Fruit fly (Drosophila melanogaster) whole organism, embryonic: Measurements from ENCODE around the gene CG10510.
A peak's percentile ranks its signal among the peaks of the same experiment; 100 is the strongest.

Source experiments
- Bgb ChIP-seq: fragments of 200-800 bp; sonication (Bioruptor generic); IDR thresholded peaks from 2 replicates; pipeline ENCODE4 v1.3.6; 2022; ENCODE audit warnings: missing biosample characterization, missing genetic modification characterization; ENCODE audit not compliant: partially characterized antibody
- Blimp-1 ChIP-seq: fragments of 200-800 bp; sonication (Bioruptor generic); optimal IDR thresholded peaks from 3 replicates; lab custom pipeline; 2018; ENCODE audit warnings: missing biosample characterization, missing genetic modification characterization, mild to moderate bottlenecking, moderate library complexity, missing genetic modification reagents
- CG10565 ChIP-seq: fragments of 200-800 bp; sonication (Bioruptor generic); optimal IDR thresholded peaks from 3 replicates; lab custom pipeline; 2016; ENCODE audit warnings: missing biosample characterization, mild to moderate bottlenecking, missing genetic modification characterization
- CG11093 ChIP-seq: fragments of 200-800 bp; sonication (Bioruptor generic); IDR thresholded peaks from 3 replicates; pipeline ENCODE4 v1.3.6; 2022; ENCODE audit warnings: missing biosample characterization, missing genetic modification characterization
- CG11456 ChIP-seq: fragments of 200-800 bp; sonication (Bioruptor generic); IDR thresholded peaks from 3 replicates; pipeline ENCODE4 v1.3.6; 2022; ENCODE audit warnings: missing biosample characterization, missing genetic modification characterization
- CG11696 ChIP-seq: fragments of 200-800 bp; sonication (Bioruptor generic); IDR thresholded peaks from 2 replicates; pipeline ENCODE4 v1.3.6; 2022; ENCODE audit warnings: missing biosample characterization, missing genetic modification characterization
- CG12659 ChIP-seq: fragments of 200-800 bp; sonication (Bioruptor generic); optimal IDR thresholded peaks from 3 replicates; lab custom pipeline; 2017; ENCODE audit warnings: mild to moderate bottlenecking, missing biosample characterization, missing genetic modification reagents, missing genetic modification characterization
- CG12769 ChIP-seq: fragments of 200-800 bp; sonication (Bioruptor generic); optimal IDR thresholded peaks from 2 replicates; lab custom pipeline; 2019; ENCODE audit warnings: missing biosample characterization, mild to moderate bottlenecking, missing genetic modification characterization, moderate library complexity
- CG15269 ChIP-seq: fragments of 200-800 bp; sonication (Bioruptor generic); optimal IDR thresholded peaks from 2 replicates; lab custom pipeline; 2018; ENCODE audit warnings: missing biosample characterization, mild to moderate bottlenecking, missing genetic modification characterization, moderate library complexity
- CG16779 ChIP-seq: fragments of 200-800 bp; sonication (Bioruptor generic); IDR thresholded peaks from 2 replicates; pipeline ENCODE4 v1.3.6; 2022; ENCODE audit warnings: missing biosample characterization, missing genetic modification characterization
- CG2199 ChIP-seq: fragments of 200-800 bp; sonication (Bioruptor generic); IDR thresholded peaks from 3 replicates; pipeline ENCODE4 v1.3.6; 2022; ENCODE audit warnings: missing biosample characterization, missing genetic modification characterization
- CG30431 ChIP-seq: fragments of 200-800 bp; sonication (Bioruptor generic); optimal IDR thresholded peaks from 2 replicates; lab custom pipeline; 2017; ENCODE audit warnings: missing biosample characterization, missing genetic modification characterization
- CG3838 ChIP-seq: fragments of 200-800 bp; sonication (Bioruptor generic); optimal IDR thresholded peaks from 3 replicates; lab custom pipeline; 2016; ENCODE audit warnings: missing biosample characterization, missing genetic modification characterization
- CG3847 ChIP-seq: fragments of 200-800 bp; sonication (Bioruptor generic); IDR thresholded peaks from 2 replicates; pipeline ENCODE4 v1.3.6; 2022; ENCODE audit warnings: missing biosample characterization, missing genetic modification characterization
- CG6254 ChIP-seq: fragments of 200-800 bp; sonication (Bioruptor generic); optimal IDR thresholded peaks from 3 replicates; lab custom pipeline; 2017; ENCODE audit warnings: mild to moderate bottlenecking, missing biosample characterization, missing genetic modification reagents, missing genetic modification characterization
- CG6765 ChIP-seq: fragments of 200-800 bp; sonication (Bioruptor generic); optimal IDR thresholded peaks from 3 replicates; lab custom pipeline; 2017; ENCODE audit warnings: missing biosample characterization, mild to moderate bottlenecking, missing genetic modification characterization
- CG6791 ChIP-seq: fragments of 200-800 bp; sonication (Bioruptor generic); IDR thresholded peaks from 3 replicates; pipeline ENCODE4 v1.3.6; 2022; ENCODE audit warnings: missing biosample characterization, missing genetic modification characterization; ENCODE audit not compliant: partially characterized antibody
- CG8478 ChIP-seq: fragments of >200 bp; optimal IDR thresholded peaks from 2 replicates; lab custom pipeline; 2018
- Drgx ChIP-seq: fragments of 200-800 bp; sonication (Bioruptor generic); IDR thresholded peaks from 2 replicates; pipeline ENCODE4 v1.3.6; 2022; ENCODE audit warnings: missing biosample characterization, missing genetic modification characterization
- Eip74EF ChIP-seq, 2 experiments: fragments of 200-800 bp in 1 of 2; fragments of >200 bp in 1 of 2; sonication (Bioruptor generic) in 1 of 2; optimal IDR thresholded peaks; 2 replicates each; lab custom pipeline; 2017 to 2019; ENCODE audit warnings: missing biosample characterization in 2 of 2, missing genetic modification characterization in 2 of 2, mild to moderate bottlenecking in 1 of 2, moderate library complexity in 1 of 2
- Elba2 ChIP-seq: fragments of 200-800 bp; sonication (Bioruptor generic); optimal IDR thresholded peaks from 3 replicates; lab custom pipeline; 2016; ENCODE audit warnings: missing biosample characterization, missing genetic modification characterization
- Nf-YB ChIP-seq: fragments of 200-800 bp; sonication (Bioruptor generic); optimal IDR thresholded peaks from 3 replicates; lab custom pipeline; 2019; ENCODE audit warnings: missing biosample characterization, mild to moderate bottlenecking, missing genetic modification characterization, moderate library complexity
- Oaz ChIP-seq: fragments of 200-800 bp; sonication (Bioruptor generic); IDR thresholded peaks from 2 replicates; pipeline ENCODE4 v1.3.6; 2022; ENCODE audit warnings: missing biosample characterization, missing genetic modification characterization
- Pdp1 ChIP-seq, 2 experiments: fragments of 200-800 bp; sonication (Bioruptor generic); optimal IDR thresholded peaks; 3 replicates each; lab custom pipeline; 2016; ENCODE audit warnings: missing biosample characterization in 2 of 2, missing genetic modification characterization in 2 of 2, mild to moderate bottlenecking in 1 of 2, moderate library complexity in 1 of 2
- Trl ChIP-seq, 3 experiments: fragments of >200 bp in 2 of 3; fragments of 200-800 bp in 1 of 3; sonication (Bioruptor generic) in 1 of 3; optimal IDR thresholded peaks; 2 replicates in 1 of 3; 3 replicates in 2 of 3; lab custom pipeline; 2016 to 2017; ENCODE audit warnings: missing biosample characterization in 1 of 3, missing genetic modification characterization in 1 of 3
- Xbp1 ChIP-seq: fragments of 200-800 bp; sonication (Bioruptor generic); optimal IDR thresholded peaks from 3 replicates; lab custom pipeline; 2016; ENCODE audit warnings: missing biosample characterization, mild to moderate bottlenecking, missing genetic modification characterization
- abd-A ChIP-seq: fragments of 200-800 bp; sonication (Bioruptor generic); optimal IDR thresholded peaks from 3 replicates; lab custom pipeline; 2019; ENCODE audit warnings: missing biosample characterization, mild to moderate bottlenecking, missing genetic modification characterization, moderate library complexity
- ac ChIP-seq: fragments of 200-800 bp; sonication (Bioruptor generic); optimal IDR thresholded peaks from 3 replicates; lab custom pipeline; 2017; ENCODE audit warnings: missing biosample characterization, mild to moderate bottlenecking, missing genetic modification characterization
- bsh ChIP-seq, 2 experiments: fragments of 200-800 bp; sonication (Bioruptor generic); optimal IDR thresholded peaks; 2 replicates each; lab custom pipeline; 2017 to 2018; ENCODE audit warnings: mild to moderate bottlenecking in 2 of 2, missing biosample characterization in 2 of 2, missing genetic modification characterization in 2 of 2, moderate library complexity in 1 of 2
- btn ChIP-seq: fragments of 200-800 bp; sonication (Bioruptor generic); optimal IDR thresholded peaks from 2 replicates; lab custom pipeline; 2016; ENCODE audit warnings: missing biosample characterization, missing genetic modification characterization
- cg ChIP-seq: fragments of 200-800 bp; sonication (Bioruptor generic); optimal IDR thresholded peaks from 3 replicates; lab custom pipeline; 2019; ENCODE audit warnings: missing biosample characterization, mild to moderate bottlenecking, missing genetic modification characterization, moderate library complexity
- ci ChIP-seq: fragments of 200-800 bp; sonication (Bioruptor generic); IDR thresholded peaks from 3 replicates; pipeline ENCODE4 v1.3.6; 2022; ENCODE audit warnings: missing biosample characterization, missing genetic modification characterization
- crol ChIP-seq: fragments of 200-800 bp; sonication (Bioruptor generic); IDR thresholded peaks from 2 replicates; pipeline ENCODE4 v1.3.6; 2022; ENCODE audit warnings: missing biosample characterization, missing genetic modification characterization
- emc ChIP-seq: fragments of 200-800 bp; sonication (Bioruptor generic); optimal IDR thresholded peaks from 2 replicates; lab custom pipeline; 2016; ENCODE audit warnings: missing biosample characterization, missing genetic modification characterization
- gsb ChIP-seq: fragments of 200-800 bp; sonication (Bioruptor generic); IDR thresholded peaks from 2 replicates; pipeline ENCODE4 v1.3.6; 2022; ENCODE audit warnings: missing biosample characterization, missing genetic modification characterization
- row ChIP-seq: fragments of 200-800 bp; sonication (Bioruptor generic); IDR thresholded peaks from 3 replicates; pipeline ENCODE4 v1.3.6; 2022; ENCODE audit warnings: missing biosample characterization, missing genetic modification characterization
- sens-2 ChIP-seq: fragments of 200-800 bp; sonication (Bioruptor generic); IDR thresholded peaks from 2 replicates; pipeline ENCODE4 v1.3.6; 2022; ENCODE audit warnings: missing biosample characterization, missing genetic modification characterization
- so ChIP-seq: fragments of 200-800 bp; sonication (Bioruptor generic); IDR thresholded peaks from 3 replicates; pipeline ENCODE4 v1.3.6; 2022; ENCODE audit warnings: missing biosample characterization, missing genetic modification characterization
- unpg ChIP-seq: fragments of 200-800 bp; sonication (Bioruptor generic); optimal IDR thresholded peaks from 3 replicates; lab custom pipeline; 2018; ENCODE audit warnings: missing biosample characterization, mild to moderate bottlenecking, missing genetic modification characterization, moderate library complexity
- usp ChIP-seq: fragments of >200 bp; optimal IDR thresholded peaks from 2 replicates; lab custom pipeline; 2017; ENCODE audit warnings: missing biosample characterization, missing genetic modification characterization
- z ChIP-seq: fragments of 200-800 bp; sonication (Bioruptor generic); IDR thresholded peaks from 3 replicates; pipeline ENCODE4 v1.3.6; 2022; ENCODE audit warnings: missing biosample characterization, missing genetic modification characterization

CG10510 gene

dm6 chr3L:21230762-21231161 is 20.9 kb upstream of the CG10510 start:
- TF ChIP-seq CG3847, result 0 out of 2 replicates have a peak, but pooled peaks have one; percentile 13
- TF ChIP-seq Bgb, result no peak
- TF ChIP-seq CG2199 (GFP tag; lab: Robert Waterston, UW), result no peak
- no peak for TF ChIP-seq btn (GFP tag; lab: Kevin White, UChicago)
- TF ChIP-seq CG8478, result no peak
- TF ChIP-seq CG11456 (GFP tag; lab: Robert Waterston, UW), result no peak

dm6 chr3L:21229764-21230163 is 19.9 kb upstream of the CG10510 start:
- peak in 1 of 2 experiments; percentile 10 for TF ChIP-seq bsh (GFP tag; optimal IDR thresholded peaks at IDR 0.05; lab: Kevin White, UChicago)
- TF ChIP-seq unpg (GFP tag; lab: Kevin White, UChicago), result no peak
- peak; percentile 76 for TF ChIP-seq Drgx (GFP tag; lab: Robert Waterston, UW)
- no peak for TF ChIP-seq CG15269 (tag; lab: Kevin White, UChicago)

dm6 chr3L:21226309-21226708 is 16.4 kb upstream of the CG10510 start, which contains the start of gene Eip78C:
TSS of gene Eip78C (plus strand) at chr3L:21226609.
- TF ChIP-seq abd-A (tag; lab: Kevin White, UChicago), result no peak
- TF ChIP-seq Trl (optimal IDR thresholded peaks at IDR 0.05; lab: Kevin White, UChicago), result peak in 1 of 2 experiments; percentile 11
- TF ChIP-seq Trl (GFP tag; optimal IDR thresholded peaks at IDR 0.05; lab: Kevin White, UChicago), result no peak
- TF ChIP-seq CG6765 (GFP tag; lab: Kevin White, UChicago), result no peak
- TF ChIP-seq usp (GFP tag; lab: Kevin White, UChicago), result no peak
- no peak for TF ChIP-seq CG3838 (GFP tag; lab: Kevin White, UChicago)
- no peak for TF ChIP-seq CG30431 (GFP tag; lab: Kevin White, UChicago)
- 0 out of 2 replicates have a peak, but pooled peaks have one; percentile 12 for TF ChIP-seq gsb (GFP tag; lab: Robert Waterston, UW)
- no peak for TF ChIP-seq CG11696
- TF ChIP-seq cg (GFP tag; lab: Kevin White, UChicago), result peak; percentile 30

dm6 chr3L:21225642-21226041 is 15.8 kb upstream of the CG10510 start:
- TF ChIP-seq so (GFP tag; lab: Robert Waterston, UW) (no peak), crol (GFP tag; lab: Robert Waterston, UW) (peak; percentile 28; the same call in 1 of the 2 replicates), z (0 out of 3 replicates have a peak, but pooled peaks have one; percentile 33), CG11093 (GFP tag; lab: Robert Waterston, UW) (no peak), Trl (optimal IDR thresholded peaks at IDR 0.05; lab: Kevin White, UChicago) (peak in 1 of 2 experiments; percentile 44), Trl (GFP tag; optimal IDR thresholded peaks at IDR 0.05; lab: Kevin White, UChicago) (no peak), cg (GFP tag; lab: Kevin White, UChicago) (peak; percentile 38)

- TF ChIP-seq Drgx (GFP tag; lab: Robert Waterston, UW) (peak; percentile 18; the same call in 1 of the 2 replicates), Elba2 (no peak), sens-2 (GFP tag; lab: Robert Waterston, UW) (no peak), CG16779 (no peak), ac (GFP tag; lab: Kevin White, UChicago) (no peak), Blimp-1 (peak; percentile 15), Trl (optimal IDR thresholded peaks at IDR 0.05; lab: Kevin White, UChicago) (peak in 1 of 2 experiments; percentile 11), Trl (GFP tag; optimal IDR thresholded peaks at IDR 0.05; lab: Kevin White, UChicago) (no peak), ci (0 out of 3 replicates have a peak, but pooled peaks have one; percentile 49), CG10565 (GFP tag; lab: Kevin White, UChicago) (no peak), CG12659 (no peak), CG12769 (no peak), Eip74EF (GFP tag; optimal IDR thresholded peaks at IDR 0.05; lab: Kevin White, UChicago) (peak in 1 of 2 experiments; percentile 87), crol (GFP tag; lab: Robert Waterston, UW) (peak; percentile 80), so (GFP tag; lab: Robert Waterston, UW) (0 out of 3 replicates have a peak, but pooled peaks have one; percentile 16), CG6791 (GFP tag; lab: Robert Waterston, UW) (0 out of 3 replicates have a peak, but pooled peaks have one; percentile 39), Xbp1 (peak; percentile 52), Nf-YB (GFP tag; lab: Kevin White, UChicago) (peak; percentile 5), row (GFP tag; lab: Robert Waterston, UW) (0 out of 3 replicates have a peak, but pooled peaks have one; percentile 11), Pdp1 (GFP tag; optimal IDR thresholded peaks at IDR 0.05; lab: Kevin White, UChicago) (peak in 1 of 2 experiments; percentile 95), CG6254 (GFP tag; lab: Kevin White, UChicago) (no peak), Oaz (GFP tag; lab: Robert Waterston, UW) (no peak), emc (GFP tag; lab: Kevin White, UChicago) (no peak)
Observed at dm6 chr3L:21224701-21225223, 14.9 kb upstream of the CG10510 start.
